Fruit fly (Drosophila melanogaster): Measurements from ENCODE around the gene CG17991.

The CG17991 gene

DNA sequence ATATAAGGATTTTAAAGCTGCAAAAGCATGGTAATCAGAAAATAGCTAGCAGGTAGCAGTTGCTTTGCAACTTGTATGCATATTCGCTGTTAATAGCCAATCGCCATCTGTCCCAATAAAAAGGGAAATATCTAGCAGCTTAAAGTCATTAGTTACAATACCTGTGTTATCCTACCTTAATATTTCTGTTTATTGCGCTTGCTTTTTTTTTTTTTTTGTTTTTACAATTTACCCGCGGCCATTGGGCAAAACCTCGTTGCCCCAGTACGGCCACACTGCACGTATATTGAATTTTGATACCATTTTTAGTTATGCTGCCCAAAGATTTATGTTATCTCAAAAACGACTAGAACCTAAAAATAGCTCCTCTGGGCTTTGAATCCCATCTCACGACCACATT is 31.2 kb downstream of the CG17991 start (continued):
- TF ChIP-seq Myb (GFP tag; optimal IDR thresholded peaks at IDR 0.05) (peak; percentile 23), CG1647 (GFP tag; optimal IDR thresholded peaks at IDR 0.05) (no peak), br (optimal IDR thresholded peaks at IDR 0.05) (no peak), CG17359 (tag; optimal IDR thresholded peaks at IDR 0.05) (peak; percentile 36), CG17361 (GFP tag; IDR thresholded peaks at IDR 0.05) (no peak), gcm2 (GFP tag; optimal IDR thresholded peaks at IDR 0.05) (no peak)

- TF ChIP-seq Dip3 (GFP tag; optimal IDR thresholded peaks at IDR 0.05) (peak; percentile 50), CG11696 (GFP tag; IDR thresholded peaks at IDR 0.05) (no peak), cg (GFP tag; optimal IDR thresholded peaks at IDR 0.05) (peak; percentile 11), Dref (GFP tag; IDR thresholded peaks at IDR 0.05) (peak; percentile 44), CG4282 (GFP tag; optimal IDR thresholded peaks at IDR 0.05) (peak; percentile 25), CG34224 (GFP tag; IDR thresholded peaks at IDR 0.05; ENCODE audit: partially characterized antibody) (no peak), hkb (optimal IDR thresholded peaks at IDR 0.05) (no peak), hkb (GFP tag; IDR thresholded peaks at IDR 0.05) (no peak), CG17359 (tag; optimal IDR thresholded peaks at IDR 0.05) (peak; percentile 35), Hr51 (GFP tag; optimal IDR thresholded peaks at IDR 0.05) (peak; percentile 5 to 35), CG7928 (GFP tag; optimal IDR thresholded peaks at IDR 0.05) (no peak), CG11723 (GFP tag; optimal IDR thresholded peaks at IDR 0.05) (no peak), Xbp1 (GFP tag; optimal IDR thresholded peaks at IDR 0.05) (peak; percentile 10), tin (GFP tag; optimal IDR thresholded peaks at IDR 0.05) (peak; percentile 10), CG17802 (tag; optimal IDR thresholded peaks at IDR 0.05) (peak; percentile 3), wek (GFP tag; optimal IDR thresholded peaks at IDR 0.05) (no peak), Med (GFP tag) (peak; percentile 88), MBD-R2 (GFP tag; IDR thresholded peaks at IDR 0.05) (peak; percentile 67), gfzf (GFP tag; optimal IDR thresholded peaks at IDR 0.05) (peak; percentile 25), caup (GFP tag; optimal IDR thresholded peaks at IDR 0.05; ENCODE audit: severe bottlenecking) (peak; percentile 27), Deaf1 (tag; optimal IDR thresholded peaks at IDR 0.05) (peak; percentile 72), CG17361 (GFP tag; IDR thresholded peaks at IDR 0.05) (no peak), lab (GFP tag; optimal IDR thresholded peaks at IDR 0.05) (peak; percentile 45), CG10959 (GFP tag; IDR thresholded peaks at IDR 0.05) (no peak), CG9437 (GFP tag; optimal IDR thresholded peaks at IDR 0.05) (no peak), tx (GFP tag; optimal IDR thresholded peaks at IDR 0.05) (peak; percentile 2), phol (tag; optimal IDR thresholded peaks at IDR 0.05) (peak; percentile 24), Dp (GFP tag; optimal IDR thresholded peaks at IDR 0.05) (peak; percentile 47), CG13287 (GFP tag; IDR thresholded peaks at IDR 0.05; ENCODE audit: partially characterized antibody) (peak; percentile 24), Side (GFP tag; optimal IDR thresholded peaks at IDR 0.05) (peak; percentile 26), pan (optimal IDR thresholded peaks at IDR 0.05) (no peak), pan (GFP tag; optimal IDR thresholded peaks at IDR 0.05 in 1 of 2, IDR thresholded peaks at IDR 0.05 in 1 of 2) (peak in 1 of 2 experiments; percentile 26), knrl (GFP tag; IDR thresholded peaks at IDR 0.05; ENCODE audit: partially characterized antibody) (no peak), Asciz (GFP tag; optimal IDR thresholded peaks at IDR 0.05) (no peak), NC2β (GFP tag; optimal IDR thresholded peaks at IDR 0.05) (peak; percentile 13), CG11247 (GFP tag; IDR thresholded peaks at IDR 0.05) (0 out of 2 replicates have a peak, but pooled peaks have one; percentile 46), dysf (GFP tag; IDR thresholded peaks at IDR 0.05) (0 out of 3 replicates have a peak, but pooled peaks have one; percentile 20), HLH4C (GFP tag; IDR thresholded peaks at IDR 0.05; ENCODE audit: partially characterized antibody) (0 out of 3 replicates have a peak, but pooled peaks have one; percentile 41), CG2712 (tag; optimal IDR thresholded peaks at IDR 0.05) (peak; percentile 32), Usf (GFP tag; optimal IDR thresholded peaks at IDR 0.05) (no peak), Hsf (GFP tag; optimal IDR thresholded peaks at IDR 0.05) (peak; percentile 29), CG18476 (GFP tag; optimal IDR thresholded peaks at IDR 0.05) (peak; percentile 12)
Observed at dm6 chr3R:27273118-27274062, 32.3 kb downstream of the CG17991 start, which contains the start of gene CG5934. TSS of gene CG5934 (plus strand) at chr3R:27273705.
